Fruit fly (Drosophila melanogaster): ENCODE measurements around the gene CG42327.

Gene CG42327

dm6 chr3R:11655873-11656374 is at the start of gene CG42327 (continued):
- TF ChIP-seq CG15601 (tag; optimal IDR thresholded peaks at IDR 0.05) (peak; percentile 92), ems (GFP tag; optimal IDR thresholded peaks at IDR 0.05) (peak; percentile 85), dysf (GFP tag; IDR thresholded peaks at IDR 0.05) (peak; percentile 94), ATbp (GFP tag; optimal IDR thresholded peaks at IDR 0.05) (peak; percentile 96), Hmx (GFP tag; optimal IDR thresholded peaks at IDR 0.05) (peak; percentile 8), Kr (GFP tag; optimal IDR thresholded peaks at IDR 0.05) (peak; percentile 4), CG11247 (GFP tag; IDR thresholded peaks at IDR 0.05) (peak; percentile 91), CG6272 (GFP tag; IDR thresholded peaks at IDR 0.05) (peak; percentile 93), sd (tag; optimal IDR thresholded peaks at IDR 0.05) (peak; percentile 73), h (optimal IDR thresholded peaks at IDR 0.05) (no peak), org-1 (GFP tag; optimal IDR thresholded peaks at IDR 0.05) (peak; percentile 91), CG9609 (GFP tag; optimal IDR thresholded peaks at IDR 0.05) (peak; percentile 79), Rx (GFP tag; IDR thresholded peaks at IDR 0.05) (peak; percentile 94), lmd (GFP tag; IDR thresholded peaks at IDR 0.05) (peak; percentile 94), twi (tag; optimal IDR thresholded peaks at IDR 0.05) (peak; percentile 72), CG4328 (GFP tag; optimal IDR thresholded peaks at IDR 0.05) (peak; percentile 73), MBD-R2 (GFP tag; IDR thresholded peaks at IDR 0.05) (peak; percentile 67), chif (GFP tag; optimal IDR thresholded peaks at IDR 0.05) (peak; percentile 73 to 89), CG7839 (tag; optimal IDR thresholded peaks at IDR 0.05) (peak; percentile 93), gfzf (GFP tag; optimal IDR thresholded peaks at IDR 0.05) (no peak), chm (GFP tag; IDR thresholded peaks at IDR 0.05) (peak; percentile 98), Atf3 (GFP tag; optimal IDR thresholded peaks at IDR 0.05) (peak; percentile 76), CG11456 (GFP tag; IDR thresholded peaks at IDR 0.05) (peak; percentile 89), her (GFP tag; optimal IDR thresholded peaks at IDR 0.05) (peak; percentile 86), yki (optimal IDR thresholded peaks at IDR 0.05) (no peak), bcd (GFP tag; optimal IDR thresholded peaks at IDR 0.05) (peak; percentile 94), CG13624 (GFP tag; optimal IDR thresholded peaks at IDR 0.05) (peak; percentile 52), Stat92E (GFP tag; optimal IDR thresholded peaks at IDR 0.05) (peak in 1 of 3 experiments; percentile 77), Hr51 (GFP tag; optimal IDR thresholded peaks at IDR 0.05) (peak; percentile 74 to 96), CG4360 (GFP tag; IDR thresholded peaks at IDR 0.05) (peak; percentile 83), CG17385 (GFP tag; optimal IDR thresholded peaks at IDR 0.05) (peak; percentile 91), CG12659 (GFP tag; optimal IDR thresholded peaks at IDR 0.05) (peak; percentile 95), cato (GFP tag; optimal IDR thresholded peaks at IDR 0.05; ENCODE audit: borderline replicate concordance) (peak; percentile 90), TFAM (GFP tag; optimal IDR thresholded peaks at IDR 0.05) (peak; percentile 72)

- TF ChIP-seq Ssrp (tag; optimal IDR thresholded peaks at IDR 0.05) (peak; percentile 11), CG18262 (tag; optimal IDR thresholded peaks at IDR 0.05) (peak; percentile 13), CG14710 (tag; optimal IDR thresholded peaks at IDR 0.05) (no peak), klu (GFP tag; IDR thresholded peaks at IDR 0.05) (no peak), sr (GFP tag; IDR thresholded peaks at IDR 0.05) (no peak), oc (tag; optimal IDR thresholded peaks at IDR 0.05) (no peak), grau (tag; optimal IDR thresholded peaks at IDR 0.05) (peak; percentile 73), CG30020 (tag; optimal IDR thresholded peaks at IDR 0.05) (no peak), CG11085 (GFP tag; IDR thresholded peaks at IDR 0.05) (no peak), CG2712 (tag; optimal IDR thresholded peaks at IDR 0.05) (peak; percentile 26), CrebB (tag; optimal IDR thresholded peaks at IDR 0.05) (no peak), bsh (GFP tag; optimal IDR thresholded peaks at IDR 0.05) (peak in 1 of 2 experiments; percentile 20), BEAF-32 (GFP tag; optimal IDR thresholded peaks at IDR 0.05) (no peak), zfh2 (GFP tag; optimal IDR thresholded peaks at IDR 0.05) (no peak), gem (tag; optimal IDR thresholded peaks at IDR 0.05) (peak; percentile 24), NC2β (GFP tag; optimal IDR thresholded peaks at IDR 0.05) (no peak), Trl (optimal IDR thresholded peaks at IDR 0.05) (peak in 1 of 2 experiments; percentile 8), Trl (GFP tag; optimal IDR thresholded peaks at IDR 0.05) (no peak), CG4404 (GFP tag; IDR thresholded peaks at IDR 0.05) (no peak)
These were observed 49.3 kb upstream of the CG42327 start for dm6 chr3R:11606679-11607078.
